Fruit fly (Drosophila melanogaster): Measurements from ENCODE around the gene CG5521.

The CG5521 gene

DNA sequence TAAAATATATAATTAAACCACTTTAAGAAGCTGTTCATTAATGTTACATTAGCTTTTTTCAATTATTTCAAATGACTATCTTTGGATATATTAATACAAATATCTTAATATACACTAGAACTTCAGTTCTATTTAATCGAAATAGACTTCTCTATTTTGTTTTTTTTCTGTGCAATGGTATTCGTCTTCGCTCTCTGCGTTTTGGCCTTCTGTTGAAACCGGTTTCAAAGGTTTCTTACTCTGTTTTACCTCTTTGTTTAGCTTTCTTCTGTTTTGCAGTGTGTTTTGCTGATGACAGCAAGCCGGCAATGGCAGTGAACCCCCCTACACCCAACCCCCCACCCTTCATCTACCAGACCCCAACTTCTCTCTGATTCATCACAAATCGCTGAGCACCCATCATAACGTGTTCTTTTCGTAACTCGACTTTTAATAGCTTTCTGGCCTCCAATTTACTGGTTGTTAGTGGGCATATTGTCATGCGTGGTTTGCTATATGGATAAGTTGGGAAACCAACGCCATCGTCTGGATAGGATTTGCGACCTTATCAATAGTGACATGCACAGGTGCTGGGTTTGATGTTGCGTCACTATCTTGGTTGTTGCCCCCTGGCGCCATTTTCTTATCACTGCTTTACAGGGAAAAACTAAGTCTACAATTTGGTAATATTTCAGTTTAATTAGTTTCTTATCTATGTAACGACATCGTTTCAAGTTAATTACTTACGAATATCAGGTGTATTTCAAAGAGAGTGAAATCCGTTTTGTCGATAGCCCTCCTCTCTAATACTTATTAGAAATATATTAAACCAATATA is 2.3 kb downstream of the CG5521 start:
- peak; percentile 8 for TF ChIP-seq CG33017 (tag; optimal IDR thresholded peaks at IDR 0.05)
- no peak for TF ChIP-seq pad (GFP tag; optimal IDR thresholded peaks at IDR 0.05)
- no peak for TF ChIP-seq CG5204 (GFP tag; optimal IDR thresholded peaks at IDR 0.05)
- no peak for TF ChIP-seq ovo (GFP tag; optimal IDR thresholded peaks at IDR 0.05)
- peak; percentile 26 for TF ChIP-seq kay (GFP tag; ENCODE audit: borderline replicate concordance)
- no peak for TF ChIP-seq CG12768 (GFP tag; optimal IDR thresholded peaks at IDR 0.05)
- no peak for TF ChIP-seq Mnt (GFP tag; optimal IDR thresholded peaks at IDR 0.05)
- no peak for TF ChIP-seq CG11617 (GFP tag; optimal IDR thresholded peaks at IDR 0.05)
- no peak for TF ChIP-seq toe (GFP tag; optimal IDR thresholded peaks at IDR 0.05)
- TF ChIP-seq tj (GFP tag; optimal IDR thresholded peaks at IDR 0.05) = peak; percentile 96
- peak; percentile 50 for TF ChIP-seq bab1 (GFP tag; optimal IDR thresholded peaks at IDR 0.05)

DNA sequence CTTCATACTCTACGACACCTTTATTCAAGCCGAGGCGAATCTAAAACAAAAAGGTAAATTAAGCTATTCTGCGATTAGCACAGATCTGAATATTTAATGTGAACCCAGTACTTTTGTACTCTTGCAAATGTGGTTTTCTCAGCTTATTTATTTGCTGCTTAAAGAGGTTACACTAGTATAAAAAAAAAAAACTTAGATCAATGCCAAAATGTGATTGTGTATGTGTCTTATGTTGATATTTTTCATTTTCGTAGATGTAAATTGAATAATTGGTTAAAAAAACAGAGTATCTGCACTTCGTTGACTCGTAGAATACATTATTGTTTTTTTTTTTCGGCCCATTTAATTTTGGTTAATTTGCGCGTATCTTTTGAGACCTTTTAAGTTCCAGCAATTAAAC is 3.0 kb downstream of the CG5521 start:
- TF ChIP-seq tj (GFP tag; optimal IDR thresholded peaks at IDR 0.05) (peak; percentile 22), CG12768 (GFP tag; optimal IDR thresholded peaks at IDR 0.05) (no peak), Mnt (GFP tag; optimal IDR thresholded peaks at IDR 0.05) (no peak), toe (GFP tag; optimal IDR thresholded peaks at IDR 0.05) (no peak), CG11617 (GFP tag; optimal IDR thresholded peaks at IDR 0.05) (no peak), cic (GFP tag; optimal IDR thresholded peaks at IDR 0.05) (no peak), bab1 (GFP tag; optimal IDR thresholded peaks at IDR 0.05) (peak; percentile 37), kay (GFP tag; ENCODE audit: borderline replicate concordance) (no peak), CG14711 (tag; optimal IDR thresholded peaks at IDR 0.05) (peak; percentile 24)

DNA sequence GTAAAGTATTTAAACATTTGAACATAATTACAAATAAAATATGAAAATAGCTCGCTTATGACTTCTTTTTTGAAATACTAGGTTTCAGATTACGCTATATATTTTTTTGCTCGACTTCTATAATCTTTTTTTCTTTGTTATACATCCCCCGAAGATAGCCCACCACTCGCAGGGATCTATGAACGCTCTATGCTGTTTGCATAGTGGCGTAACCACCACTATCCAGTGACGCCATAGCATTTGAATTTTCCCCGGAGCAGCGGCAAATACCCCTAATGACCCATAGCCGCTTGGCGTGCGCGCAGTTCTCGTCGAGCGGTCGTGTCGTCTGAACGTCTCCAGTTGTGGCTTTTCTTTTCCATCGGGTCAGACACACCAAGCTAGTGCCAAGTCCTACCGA is 11.5 kb downstream of the CG5521 start, which contains the start of the genes CG14253 and CG46313:
Gene CG14253 (plus strand): TSS at position 301 of the 400 bp plus-strand sequence.
Gene CG46313 (plus strand): TSS at position 301 of the 400 bp plus-strand sequence.
- TF ChIP-seq cnc (optimal IDR thresholded peaks at IDR 0.05) = no peak
- no peak for TF ChIP-seq cic (GFP tag; optimal IDR thresholded peaks at IDR 0.05)
- no peak for TF ChIP-seq CG33017 (tag; optimal IDR thresholded peaks at IDR 0.05)
- TF ChIP-seq kay (GFP tag; ENCODE audit: borderline replicate concordance) = no peak
- no peak for TF ChIP-seq Mnt (GFP tag; optimal IDR thresholded peaks at IDR 0.05)
- TF ChIP-seq CG1620 (GFP tag; optimal IDR thresholded peaks at IDR 0.05) = no peak

DNA sequence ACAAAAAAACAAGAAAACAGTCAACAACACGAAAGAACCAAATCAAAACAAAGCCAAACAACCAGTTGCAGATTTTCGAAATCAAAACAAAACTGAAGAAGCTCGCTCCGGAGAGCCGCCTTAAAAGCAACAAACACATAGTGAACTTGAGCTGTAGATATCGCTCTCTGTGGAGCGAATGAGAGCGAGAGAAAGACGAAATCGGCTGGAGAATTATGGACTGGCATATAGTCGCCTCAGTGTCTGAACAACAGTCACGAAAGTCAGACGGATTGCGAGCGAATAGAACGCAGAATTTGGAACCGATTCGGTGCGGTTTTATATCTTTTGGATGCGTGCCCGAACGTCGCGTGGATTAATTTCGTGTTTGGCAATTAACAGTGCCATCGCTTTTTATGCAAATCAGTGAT is 13.6 kb downstream of the CG5521 start:
- no peak for TF ChIP-seq Mnt (GFP tag; optimal IDR thresholded peaks at IDR 0.05)
- peak; percentile 42 for TF ChIP-seq bab1 (GFP tag; optimal IDR thresholded peaks at IDR 0.05)
- peak; percentile 29 for TF ChIP-seq kay (GFP tag; ENCODE audit: borderline replicate concordance)

DNA sequence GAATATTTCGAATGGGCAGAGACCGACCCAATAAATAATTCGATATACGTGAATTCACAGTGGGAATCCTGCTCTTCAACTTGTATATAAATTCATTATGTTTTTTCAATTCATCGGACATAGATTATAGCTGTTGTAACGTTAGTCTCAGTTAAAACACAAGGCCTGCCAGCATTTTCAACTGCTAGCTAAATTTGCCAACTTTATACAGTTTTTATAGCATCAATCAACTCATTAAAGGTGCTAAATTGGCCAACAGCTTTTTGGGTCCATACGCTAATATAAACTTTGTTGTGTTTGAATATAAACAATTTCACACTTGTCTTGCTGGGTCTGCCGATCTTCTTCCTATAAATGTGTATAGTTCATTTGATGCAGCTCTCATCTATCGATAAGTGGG is 15.4 kb downstream of the CG5521 start:
- TF ChIP-seq kay (GFP tag; ENCODE audit: borderline replicate concordance) (no peak), bab1 (GFP tag; optimal IDR thresholded peaks at IDR 0.05) (no peak), cic (GFP tag; optimal IDR thresholded peaks at IDR 0.05) (no peak), CG5204 (GFP tag; optimal IDR thresholded peaks at IDR 0.05) (no peak), cnc (optimal IDR thresholded peaks at IDR 0.05) (no peak), CG33017 (tag; optimal IDR thresholded peaks at IDR 0.05) (no peak), CG7101 (tag; optimal IDR thresholded peaks at IDR 0.05) (no peak), Clk (GFP tag; optimal IDR thresholded peaks at IDR 0.05) (no peak), pad (GFP tag; optimal IDR thresholded peaks at IDR 0.05) (no peak), Mnt (GFP tag; optimal IDR thresholded peaks at IDR 0.05) (no peak), CG12768 (GFP tag; optimal IDR thresholded peaks at IDR 0.05) (no peak), CG7045 (GFP tag; optimal IDR thresholded peaks at IDR 0.05) (no peak), CG11617 (GFP tag; optimal IDR thresholded peaks at IDR 0.05) (no peak), ovo (GFP tag; optimal IDR thresholded peaks at IDR 0.05) (no peak), CG14711 (tag; optimal IDR thresholded peaks at IDR 0.05) (no peak)

DNA sequence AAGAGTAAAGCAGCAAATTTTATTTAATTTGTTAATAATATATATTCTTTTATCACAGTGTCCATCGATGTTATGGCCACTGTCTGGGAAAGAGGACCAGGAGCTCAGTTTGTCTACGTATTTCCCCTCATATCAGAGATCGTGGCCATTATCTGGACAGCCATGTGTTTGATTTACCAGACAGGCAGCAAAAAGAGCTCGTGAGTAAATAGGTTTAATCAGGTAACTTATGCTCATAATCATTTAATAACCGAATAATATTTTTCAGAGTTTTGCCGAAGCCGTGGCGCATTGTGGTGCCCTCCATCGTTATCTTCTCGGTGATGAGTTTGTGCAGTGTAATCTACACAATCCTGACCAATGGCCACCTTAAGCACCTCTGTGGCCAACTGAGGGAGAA is 17.7 kb downstream of the CG5521 start:
- TF ChIP-seq Hr96 (GFP tag; optimal IDR thresholded peaks at IDR 0.05) (no peak), CG11617 (GFP tag; optimal IDR thresholded peaks at IDR 0.05) (no peak), bab1 (GFP tag; optimal IDR thresholded peaks at IDR 0.05) (no peak), CG7101 (tag; optimal IDR thresholded peaks at IDR 0.05) (no peak), Clk (GFP tag; optimal IDR thresholded peaks at IDR 0.05) (no peak), CG1620 (GFP tag; optimal IDR thresholded peaks at IDR 0.05) (no peak), kay (GFP tag; ENCODE audit: borderline replicate concordance) (no peak), CG14711 (tag; optimal IDR thresholded peaks at IDR 0.05) (no peak), CG33017 (tag; optimal IDR thresholded peaks at IDR 0.05) (no peak)

DNA sequence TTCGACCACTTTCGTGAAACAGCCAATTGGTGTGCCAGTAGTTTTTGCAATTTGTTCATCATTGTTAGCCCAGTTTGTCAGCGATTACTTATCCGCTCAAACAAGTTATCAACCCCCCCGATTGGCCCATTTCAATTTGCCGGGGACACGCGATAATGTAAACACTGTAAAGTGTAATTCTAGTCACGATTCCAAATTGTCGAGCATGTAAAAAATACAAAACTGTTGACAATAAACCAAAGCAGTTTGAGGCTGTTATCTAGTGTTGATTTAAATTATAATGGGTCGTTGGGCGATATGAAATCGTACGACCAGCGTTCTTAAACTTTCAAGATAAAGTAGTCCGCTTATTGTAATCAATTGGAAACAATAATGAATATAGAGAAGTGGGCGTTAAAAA is 20.7 kb downstream of the CG5521 start:
- TF ChIP-seq toe (GFP tag; optimal IDR thresholded peaks at IDR 0.05) (no peak), CG14711 (tag; optimal IDR thresholded peaks at IDR 0.05) (peak; percentile 31), bab1 (GFP tag; optimal IDR thresholded peaks at IDR 0.05) (no peak), CG7101 (tag; optimal IDR thresholded peaks at IDR 0.05) (peak; percentile 3), pad (GFP tag; optimal IDR thresholded peaks at IDR 0.05) (no peak), cic (GFP tag; optimal IDR thresholded peaks at IDR 0.05) (peak; percentile 85), CG7045 (GFP tag; optimal IDR thresholded peaks at IDR 0.05) (peak; percentile 51), Mnt (GFP tag; optimal IDR thresholded peaks at IDR 0.05) (peak; percentile 8), CG12768 (GFP tag; optimal IDR thresholded peaks at IDR 0.05) (peak; percentile 67), CG33017 (tag; optimal IDR thresholded peaks at IDR 0.05) (peak; percentile 30)

Data from whole organism, adult.